Fruit fly (Drosophila melanogaster) S2 (cell line): ENCODE measurements around the gene ppk30.

Experiments
- CG8478 ChIP-seq: fragments of >200 bp; optimal IDR thresholded peaks from 2 replicates; lab custom pipeline; 2018
- CTCF ChIP-seq, 2 experiments: fragments of >200 bp; optimal IDR thresholded peaks; 2 replicates each; lab custom pipeline; 2018

DNA sequence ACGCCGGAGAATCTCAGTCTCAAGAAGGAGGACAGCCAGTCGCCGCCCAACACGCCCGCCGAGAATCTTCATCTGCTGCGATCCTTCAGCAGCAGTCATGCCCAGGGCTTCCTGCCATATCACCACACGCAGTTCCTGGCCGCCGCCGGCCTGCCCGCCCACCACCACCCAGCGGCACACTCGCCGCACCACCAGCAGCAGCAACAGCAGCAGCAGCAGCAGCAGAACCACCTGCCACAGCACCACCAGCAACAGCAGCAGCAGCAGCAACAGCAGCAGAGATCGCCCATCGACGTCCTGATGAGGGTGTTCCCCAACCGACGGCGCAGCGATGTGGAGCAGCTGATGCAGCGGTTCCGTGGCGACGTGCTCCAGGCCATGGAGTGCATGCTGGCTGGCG, 26.8 kb downstream of the ppk30 start:
- TF ChIP-seq CTCF (optimal IDR thresholded peaks at IDR 0.05; lab: Kevin White, UChicago) (no peak), CG8478 (lab: Kevin White, UChicago) (no peak)
